Fruit fly (Drosophila melanogaster) whole organism, prepupa: Measurements from ENCODE around the gene CG6154.
A peak's percentile ranks its signal among the peaks of the same experiment; 100 is the strongest.

Source experiments
- Blimp-1 ChIP-seq: fragments of 200-800 bp; sonication (Bioruptor generic); optimal IDR thresholded peaks from 3 replicates; lab custom pipeline; 2017; ENCODE audit warnings: missing biosample characterization, missing genetic modification characterization, mild to moderate bottlenecking, moderate library complexity, missing genetic modification reagents
- CG10631 ChIP-seq: fragments of 200-800 bp; sonication (Bioruptor generic); optimal IDR thresholded peaks from 2 replicates; lab custom pipeline; 2016; ENCODE audit warnings: missing biosample characterization, missing genetic modification characterization
- CG10669 ChIP-seq: fragments of 200-800 bp; sonication (Bioruptor generic); optimal IDR thresholded peaks from 3 replicates; lab custom pipeline; 2018; ENCODE audit warnings: missing biosample characterization, mild to moderate bottlenecking, missing genetic modification characterization, moderate library complexity
- CG11762 ChIP-seq: fragments of 200-800 bp; sonication (Bioruptor generic); optimal IDR thresholded peaks from 3 replicates; lab custom pipeline; 2016; ENCODE audit warnings: missing biosample characterization, missing genetic modification characterization; ENCODE audit not compliant: insufficient read depth
- CG15336 ChIP-seq: fragments of 200-800 bp; sonication (Bioruptor generic); IDR thresholded peaks from 2 replicates; pipeline ENCODE4 v1.3.6; 2022; ENCODE audit warnings: missing biosample characterization, missing genetic modification characterization
- CG1621 ChIP-seq: fragments of 200-800 bp; sonication (Bioruptor generic); optimal IDR thresholded peaks from 3 replicates; lab custom pipeline; 2018; ENCODE audit warnings: missing biosample characterization, mild to moderate bottlenecking, missing genetic modification characterization
- CG16779 ChIP-seq: fragments of 200-800 bp; sonication (Bioruptor generic); optimal IDR thresholded peaks from 3 replicates; lab custom pipeline; 2017; ENCODE audit warnings: missing biosample characterization, mild to moderate bottlenecking, missing genetic modification characterization
- CG3032 ChIP-seq: fragments of 200-800 bp; optimal IDR thresholded peaks from 2 replicates; lab custom pipeline; 2019; ENCODE audit warnings: missing biosample characterization, mild to moderate bottlenecking, missing genetic modification characterization, moderate library complexity
- CG31627 ChIP-seq: fragments of 200-800 bp; sonication (Bioruptor generic); optimal IDR thresholded peaks from 3 replicates; lab custom pipeline; 2016; ENCODE audit warnings: missing biosample characterization, missing genetic modification characterization
- CG32006 ChIP-seq: fragments of 200-800 bp; sonication (Bioruptor generic); optimal IDR thresholded peaks from 3 replicates; lab custom pipeline; 2017; ENCODE audit warnings: missing biosample characterization, mild to moderate bottlenecking, missing genetic modification characterization
- CG34406 ChIP-seq: fragments of 200-800 bp; sonication (Bioruptor generic); optimal IDR thresholded peaks from 3 replicates; lab custom pipeline; 2016; ENCODE audit warnings: missing biosample characterization, missing genetic modification characterization
- CG3919 ChIP-seq: fragments of 200-800 bp; sonication (Bioruptor generic); optimal IDR thresholded peaks from 3 replicates; lab custom pipeline; 2016; ENCODE audit warnings: missing biosample characterization, missing genetic modification characterization
- CG4318 ChIP-seq: fragments of 200-800 bp; sonication (Bioruptor generic); optimal IDR thresholded peaks from 3 replicates; lab custom pipeline; 2017; ENCODE audit warnings: missing biosample characterization, mild to moderate bottlenecking, missing genetic modification characterization
- CG6163 ChIP-seq: fragments of 200-800 bp; sonication (Bioruptor generic); IDR thresholded peaks from 3 replicates; pipeline ENCODE4 v1.3.6; 2022; ENCODE audit warnings: missing biosample characterization, missing genetic modification characterization
- CG6276 ChIP-seq: fragments of 200-800 bp; sonication (Bioruptor generic); optimal IDR thresholded peaks from 2 replicates; lab custom pipeline; 2017; ENCODE audit warnings: missing biosample characterization, mild to moderate bottlenecking, missing genetic modification characterization
- CG6792 ChIP-seq: fragments of 200-800 bp; sonication (Bioruptor generic); optimal IDR thresholded peaks from 3 replicates; lab custom pipeline; 2016; ENCODE audit warnings: missing biosample characterization, missing genetic modification characterization
- CG6808 ChIP-seq: fragments of 200-800 bp; sonication (Bioruptor generic); optimal IDR thresholded peaks from 3 replicates; lab custom pipeline; 2017; ENCODE audit warnings: missing biosample characterization, missing genetic modification characterization, mild to moderate bottlenecking, moderate library complexity, missing genetic modification reagents
- CG6854 ChIP-seq: fragments of 200-800 bp; sonication (Bioruptor generic); optimal IDR thresholded peaks from 2 replicates; lab custom pipeline; 2017; ENCODE audit warnings: missing biosample characterization, mild to moderate bottlenecking, missing genetic modification characterization
- CG7368 ChIP-seq: fragments of 200-800 bp; sonication (Bioruptor generic); optimal IDR thresholded peaks from 3 replicates; lab custom pipeline; 2016; ENCODE audit warnings: missing biosample characterization, missing genetic modification characterization
- CG8119 ChIP-seq: fragments of 200-800 bp; sonication (Bioruptor generic); IDR thresholded peaks from 3 replicates; pipeline ENCODE4 v1.3.6; 2022; ENCODE audit warnings: missing biosample characterization, missing genetic modification characterization
- CG8319 ChIP-seq: fragments of 200-800 bp; sonication (Bioruptor generic); optimal IDR thresholded peaks from 3 replicates; lab custom pipeline; 2016; ENCODE audit warnings: missing biosample characterization, missing genetic modification characterization
- CG8632 ChIP-seq: fragments of 200-800 bp; sonication (Bioruptor generic); optimal IDR thresholded peaks from 3 replicates; lab custom pipeline; 2016; ENCODE audit warnings: missing biosample characterization, missing genetic modification characterization
- Eip75B ChIP-seq: fragments of 200-800 bp; sonication (Bioruptor generic); optimal IDR thresholded peaks from 3 replicates; lab custom pipeline; 2016; ENCODE audit warnings: missing biosample characterization, missing genetic modification characterization
- Eip78C ChIP-seq: fragments of 200-800 bp; sonication (Bioruptor generic); peaks from one replicate; lab custom pipeline; 2016; ENCODE audit warnings: missing biosample characterization, missing genetic modification characterization
- Ets21C ChIP-seq: fragments of 200-800 bp; sonication (Bioruptor generic); optimal IDR thresholded peaks from 3 replicates; lab custom pipeline; 2016; ENCODE audit warnings: missing biosample characterization, missing genetic modification characterization
- Ets96B ChIP-seq: fragments of 200-800 bp; optimal IDR thresholded peaks from 2 replicates; lab custom pipeline; 2019; ENCODE audit warnings: missing biosample characterization, mild to moderate bottlenecking, missing genetic modification characterization, moderate library complexity
- Gug ChIP-seq: fragments of 200-800 bp; sonication (Bioruptor generic); IDR thresholded peaks from 2 replicates; pipeline ENCODE4 v1.3.6; 2022; ENCODE audit warnings: missing biosample characterization, missing genetic modification characterization
- Hr38 ChIP-seq: sonication (Bioruptor generic); optimal IDR thresholded peaks from 2 replicates; lab custom pipeline; 2016; ENCODE audit warnings: missing biosample characterization, missing genetic modification characterization
- Hr39 ChIP-seq: fragments of 200-800 bp; sonication (Bioruptor generic); optimal IDR thresholded peaks from 2 replicates; lab custom pipeline; 2016; ENCODE audit warnings: missing biosample characterization, missing genetic modification characterization
- Hr4 ChIP-seq: fragments of 200-800 bp; sonication (Bioruptor generic); optimal IDR thresholded peaks from 3 replicates; lab custom pipeline; 2016; ENCODE audit warnings: missing biosample characterization, missing genetic modification characterization
- Lpt ChIP-seq: fragments of 200-800 bp; sonication (Bioruptor generic); optimal IDR thresholded peaks from 3 replicates; lab custom pipeline; 2016; ENCODE audit warnings: missing biosample characterization, missing genetic modification characterization
- Met ChIP-seq: fragments of 200-800 bp; sonication (Bioruptor generic); optimal IDR thresholded peaks from 3 replicates; lab custom pipeline; 2016; ENCODE audit warnings: missing biosample characterization, missing genetic modification characterization
- Smox ChIP-seq: fragments of 200-800 bp; sonication (Bioruptor generic); optimal IDR thresholded peaks from 3 replicates; lab custom pipeline; 2016; ENCODE audit warnings: missing biosample characterization, missing genetic modification characterization
- Sox14 ChIP-seq: fragments of 200-800 bp; sonication (Bioruptor generic); optimal IDR thresholded peaks from 3 replicates; lab custom pipeline; 2016; ENCODE audit warnings: missing biosample characterization, missing genetic modification characterization
- Sox15 ChIP-seq: fragments of 200-800 bp; sonication (Bioruptor generic); optimal IDR thresholded peaks from 3 replicates; lab custom pipeline; 2016; ENCODE audit warnings: missing biosample characterization, missing genetic modification characterization
- achi ChIP-seq: fragments of 200-800 bp; sonication (Bioruptor generic); optimal IDR thresholded peaks from 3 replicates; lab custom pipeline; 2016; ENCODE audit warnings: missing biosample characterization, missing genetic modification characterization
- acj6 ChIP-seq: fragments of 200-800 bp; sonication (Bioruptor generic); optimal IDR thresholded peaks from 3 replicates; lab custom pipeline; 2016; ENCODE audit warnings: missing biosample characterization, missing genetic modification characterization
- dac ChIP-seq: fragments of 200-800 bp; sonication (Bioruptor generic); optimal IDR thresholded peaks from 2 replicates; lab custom pipeline; 2017; ENCODE audit warnings: missing biosample characterization, mild to moderate bottlenecking, missing genetic modification characterization
- dsx ChIP-seq: fragments of 200-800 bp; optimal IDR thresholded peaks from 3 replicates; lab custom pipeline; 2019; ENCODE audit warnings: missing biosample characterization, mild to moderate bottlenecking, missing genetic modification characterization, moderate library complexity; ENCODE audit not compliant: poor library complexity, severe bottlenecking
- esn ChIP-seq: fragments of 200-800 bp; sonication (Bioruptor generic); optimal IDR thresholded peaks from 2 replicates; lab custom pipeline; 2016; ENCODE audit warnings: missing biosample characterization, mild to moderate bottlenecking, missing genetic modification characterization, moderate library complexity
- fd59A ChIP-seq: fragments of 200-800 bp; sonication (Bioruptor generic); optimal IDR thresholded peaks from 2 replicates; lab custom pipeline; 2017; ENCODE audit warnings: missing biosample characterization, mild to moderate bottlenecking, missing genetic modification characterization, missing genetic modification reagents
- fd85E ChIP-seq: fragments of 200-800 bp; sonication (Bioruptor generic); optimal IDR thresholded peaks from 3 replicates; lab custom pipeline; 2016; ENCODE audit warnings: missing biosample characterization, missing genetic modification characterization
- fkh ChIP-seq: fragments of 200-800 bp; sonication (Bioruptor generic); optimal IDR thresholded peaks from 3 replicates; lab custom pipeline; 2017; ENCODE audit warnings: missing biosample characterization, mild to moderate bottlenecking, missing genetic modification characterization, moderate library complexity
- lz ChIP-seq: fragments of 200-800 bp; sonication (Bioruptor generic); optimal IDR thresholded peaks from 3 replicates; lab custom pipeline; 2016; ENCODE audit warnings: missing biosample characterization, missing genetic modification characterization
- net ChIP-seq: fragments of 200-800 bp; sonication (Bioruptor generic); optimal IDR thresholded peaks from 3 replicates; lab custom pipeline; 2016; ENCODE audit warnings: missing biosample characterization, missing genetic modification characterization
- pdm3 ChIP-seq: fragments of 200-800 bp; sonication (Bioruptor generic); optimal IDR thresholded peaks from 3 replicates; lab custom pipeline; 2016; ENCODE audit warnings: missing biosample characterization, missing genetic modification characterization
- salr ChIP-seq, 2 experiments: fragments of 200-800 bp; sonication (Bioruptor generic); optimal IDR thresholded peaks; 3 replicates each; lab custom pipeline; 2016 to 2018; ENCODE audit warnings: missing biosample characterization in 2 of 2, missing genetic modification characterization in 2 of 2, mild to moderate bottlenecking in 1 of 2
- spab ChIP-seq: fragments of 200-800 bp; sonication (Bioruptor generic); optimal IDR thresholded peaks from 2 replicates; lab custom pipeline; 2017; ENCODE audit warnings: missing biosample characterization, mild to moderate bottlenecking, missing genetic modification characterization, missing genetic modification reagents
- ss ChIP-seq, 2 experiments: fragments of 200-800 bp; sonication (Bioruptor generic); optimal IDR thresholded peaks; 2 replicates in 1 of 2; 3 replicates in 1 of 2; lab custom pipeline; 2017 to 2018; ENCODE audit warnings: mild to moderate bottlenecking in 2 of 2, missing biosample characterization in 2 of 2, missing genetic modification characterization in 2 of 2, moderate library complexity in 1 of 2
- svp ChIP-seq: fragments of 200-800 bp; sonication (Bioruptor generic); peaks from one replicate; lab custom pipeline; 2016; ENCODE audit warnings: missing biosample characterization, missing genetic modification characterization
- topi ChIP-seq: fragments of 200-800 bp; sonication (Bioruptor generic); optimal IDR thresholded peaks from 3 replicates; lab custom pipeline; 2016; ENCODE audit warnings: missing biosample characterization, missing genetic modification characterization
- vri ChIP-seq: fragments of 200-800 bp; sonication (Bioruptor generic); optimal IDR thresholded peaks from 3 replicates; lab custom pipeline; 2016; ENCODE audit warnings: missing biosample characterization, mild to moderate bottlenecking, missing genetic modification characterization

CG6154 gene

dm6 chr3R:26261244-26261788 is 1.1 kb upstream of the CG6154 start, which contains the start of gene Ald1:
Ald1 (minus strand) TSS chr3R:26261591.
- TF ChIP-seq CG15336, result no peak
- TF ChIP-seq dac, result peak; percentile 7
- TF ChIP-seq CG31627 (GFP tag; lab: Kevin White, UChicago), result no peak
- no peak for TF ChIP-seq CG32006 (GFP tag; lab: Kevin White, UChicago)
- no peak for TF ChIP-seq Hr39 (GFP tag; lab: Kevin White, UChicago)
- peak; percentile 11 for TF ChIP-seq Blimp-1 (GFP tag; lab: Kevin White, UChicago)
- no peak for TF ChIP-seq spab (GFP tag; lab: Kevin White, UChicago)
- TF ChIP-seq CG10669 (GFP tag; lab: Kevin White, UChicago), result no peak
- TF ChIP-seq Gug, result no peak
- no peak for TF ChIP-seq fkh
- TF ChIP-seq esn (GFP tag; lab: Kevin White, UChicago), result no peak
- peak; percentile 22 for TF ChIP-seq CG3919 (GFP tag; lab: Kevin White, UChicago)
- no peak for TF ChIP-seq CG6276 (GFP tag; lab: Kevin White, UChicago)
- TF ChIP-seq CG3032 (tag; lab: Kevin White, UChicago), result no peak
- TF ChIP-seq CG6854 (GFP tag; lab: Kevin White, UChicago), result peak; percentile 46
- TF ChIP-seq topi (GFP tag; lab: Kevin White, UChicago), result no peak
- TF ChIP-seq Met (GFP tag; lab: Kevin White, UChicago), result no peak
- no peak for TF ChIP-seq CG16779
- TF ChIP-seq CG8632 (GFP tag; lab: Kevin White, UChicago), result no peak
- no peak for TF ChIP-seq CG11762 (GFP tag; lab: Kevin White, UChicago)
- peak in 1 of 2 experiments; percentile 44 for TF ChIP-seq ss (GFP tag; optimal IDR thresholded peaks at IDR 0.05; lab: Kevin White, UChicago)
- TF ChIP-seq CG1621 (tag; lab: Kevin White, UChicago), result no peak
- no peak for TF ChIP-seq acj6
- TF ChIP-seq Hr38 (GFP tag; lab: Kevin White, UChicago), result no peak
- TF ChIP-seq CG6163 (GFP tag; lab: Robert Waterston, UW), result peak; percentile 41; the same call in 2 of the 3 replicates
- peak; percentile 37 for TF ChIP-seq Eip75B (GFP tag; lab: Kevin White, UChicago)
- no peak for TF ChIP-seq CG6808 (GFP tag; lab: Kevin White, UChicago)
- no peak for TF ChIP-seq CG7368 (GFP tag; lab: Kevin White, UChicago)
- peak; percentile 50 for TF ChIP-seq net (GFP tag; lab: Kevin White, UChicago)
- no peak for TF ChIP-seq CG4318 (GFP tag; lab: Kevin White, UChicago)
- TF ChIP-seq Sox14 (GFP tag; lab: Kevin White, UChicago), result no peak
- no peak for TF ChIP-seq fd59A
- peak; percentile 88 for TF ChIP-seq vri
- TF ChIP-seq CG8119 (GFP tag; lab: Robert Waterston, UW), result peak; percentile 66
- TF ChIP-seq dsx (GFP tag; lab: Kevin White, UChicago), result no peak
- TF ChIP-seq Hr4 (GFP tag; lab: Kevin White, UChicago), result no peak
- TF ChIP-seq Eip78C (GFP tag; lab: Kevin White, UChicago), result peak; percentile 74
- no peak for TF ChIP-seq Ets96B (tag; lab: Kevin White, UChicago)
- TF ChIP-seq salr (GFP tag; optimal IDR thresholded peaks at IDR 0.05; lab: Kevin White, UChicago), result no peak
- TF ChIP-seq Sox15, result no peak
- TF ChIP-seq CG34406 (GFP tag; lab: Kevin White, UChicago), result no peak
- TF ChIP-seq CG10631 (GFP tag; lab: Kevin White, UChicago), result no peak
- TF ChIP-seq svp, result peak; percentile 90
- no peak for TF ChIP-seq lz (GFP tag; lab: Kevin White, UChicago)
- TF ChIP-seq achi (GFP tag; lab: Kevin White, UChicago), result no peak
- no peak for TF ChIP-seq CG8319 (GFP tag; lab: Kevin White, UChicago)
- TF ChIP-seq Smox (GFP tag; lab: Kevin White, UChicago), result no peak
- no peak for TF ChIP-seq fd85E (GFP tag; lab: Kevin White, UChicago)
- TF ChIP-seq CG6792 (GFP tag; lab: Kevin White, UChicago), result no peak
- TF ChIP-seq pdm3, result no peak
- no peak for TF ChIP-seq Lpt (GFP tag; lab: Kevin White, UChicago)
- TF ChIP-seq Ets21C (GFP tag; lab: Kevin White, UChicago), result no peak
